1 fruit fly cellular context compared by ENCODE assay signal in genomic region chr3R:22666449-22667283, dm6.
TF ChIP-seq lines count a peak whose summit lies in the region.

No protein-coding gene starts in this region.

TF ChIP-seq in whole organism, embryonic, 481 proteins besides CTCF, POLR2A, EP300 and RAD21 (continued from another document):
- TF ChIP-seq ara (GFP tag; IDR thresholded peaks at IDR 0.05; lab: Robert Waterston, UW) (no peak), E2f2 (GFP tag; IDR thresholded peaks at IDR 0.05; lab: Robert Waterston, UW) (peak; percentile 11; the same call in 1 of the 2 replicates), slou (GFP tag; optimal IDR thresholded peaks at IDR 0.05; lab: Kevin White, UChicago) (no peak), schlank (tag; optimal IDR thresholded peaks at IDR 0.05; lab: Kevin White, UChicago) (no peak), ci (GFP tag; IDR thresholded peaks at IDR 0.05; lab: Robert Waterston, UW) (no peak; the same call in 2 of the 3 replicates), CG12942 (GFP tag; optimal IDR thresholded peaks at IDR 0.05; lab: Kevin White, UChicago) (no peak), NC2α (GFP tag; optimal IDR thresholded peaks at IDR 0.05; lab: Kevin White, UChicago) (no peak), oc (tag; optimal IDR thresholded peaks at IDR 0.05; lab: Kevin White, UChicago) (peak; percentile 12), Asciz (GFP tag; optimal IDR thresholded peaks at IDR 0.05; lab: Kevin White, UChicago) (no peak), Kr (GFP tag; optimal IDR thresholded peaks at IDR 0.05; lab: Kevin White, UChicago) (no peak), unpg (GFP tag; optimal IDR thresholded peaks at IDR 0.05; lab: Kevin White, UChicago) (no peak), Rx (GFP tag; IDR thresholded peaks at IDR 0.05; lab: Robert Waterston, UW) (no peak), rib (GFP tag; IDR thresholded peaks at IDR 0.05; lab: Robert Waterston, UW) (no peak), CG11723 (GFP tag; optimal IDR thresholded peaks at IDR 0.05; lab: Kevin White, UChicago) (no peak), Neu2 (GFP tag; optimal IDR thresholded peaks at IDR 0.05; lab: Kevin White, UChicago; ENCODE audit: borderline replicate concordance) (peak; percentile 2), CG34422 (GFP tag; IDR thresholded peaks at IDR 0.05; lab: Robert Waterston, UW) (no peak; the same call in 2 of the 3 replicates), corto (GFP tag; optimal IDR thresholded peaks at IDR 0.05; lab: Kevin White, UChicago) (no peak), mld (GFP tag; IDR thresholded peaks at IDR 0.05; lab: Robert Waterston, UW; ENCODE audit: partially characterized antibody) (no peak), CG6689 (GFP tag; IDR thresholded peaks at IDR 0.05; lab: Robert Waterston, UW) (no peak), Atf-2 (GFP tag; optimal IDR thresholded peaks at IDR 0.05; lab: Kevin White, UChicago) (no peak), CG13123 (GFP tag; optimal IDR thresholded peaks at IDR 0.05; lab: Kevin White, UChicago) (no peak), sisA (GFP tag; IDR thresholded peaks at IDR 0.05; lab: Robert Waterston, UW) (no peak), CG10431 (GFP tag; optimal IDR thresholded peaks at IDR 0.05; lab: Kevin White, UChicago) (no peak), B-H1 (GFP tag; IDR thresholded peaks at IDR 0.05; lab: Robert Waterston, UW) (no peak), CG1529 (GFP tag; optimal IDR thresholded peaks at IDR 0.05; lab: Kevin White, UChicago) (no peak), CG4404 (GFP tag; IDR thresholded peaks at IDR 0.05; lab: Robert Waterston, UW) (no peak), Oaz (GFP tag; IDR thresholded peaks at IDR 0.05; lab: Robert Waterston, UW) (no peak), zfh2 (GFP tag; optimal IDR thresholded peaks at IDR 0.05; lab: Kevin White, UChicago) (no peak), CG31365 (tag; optimal IDR thresholded peaks at IDR 0.05; lab: Kevin White, UChicago) (no peak), CG30431 (GFP tag; optimal IDR thresholded peaks at IDR 0.05; lab: Kevin White, UChicago) (no peak), HLH4C (GFP tag; IDR thresholded peaks at IDR 0.05; lab: Robert Waterston, UW; ENCODE audit: partially characterized antibody) (no peak), CG15073 (GFP tag; optimal IDR thresholded peaks at IDR 0.05; lab: Kevin White, UChicago) (no peak), cg (GFP tag; optimal IDR thresholded peaks at IDR 0.05; lab: Kevin White, UChicago) (peak; percentile 91), dpn (GFP tag; optimal IDR thresholded peaks at IDR 0.05; lab: Kevin White, UChicago) (no peak), CG10274 (GFP tag; optimal IDR thresholded peaks at IDR 0.05; lab: Kevin White, UChicago) (no peak), CG30403 (GFP tag; optimal IDR thresholded peaks at IDR 0.05; lab: Kevin White, UChicago) (no peak), Doc3 (GFP tag; IDR thresholded peaks at IDR 0.05; lab: Robert Waterston, UW; ENCODE audit: partially characterized antibody) (no peak), bcd (GFP tag; optimal IDR thresholded peaks at IDR 0.05; lab: Kevin White, UChicago) (no peak), shn (GFP tag; optimal IDR thresholded peaks at IDR 0.05; lab: Kevin White, UChicago) (no peak), da (GFP tag; optimal IDR thresholded peaks at IDR 0.05; lab: Kevin White, UChicago) (no peak), Spps (tag; optimal IDR thresholded peaks at IDR 0.05; lab: Kevin White, UChicago) (no peak), run (tag; optimal IDR thresholded peaks at IDR 0.05; lab: Kevin White, UChicago) (no peak), CG2199 (GFP tag; IDR thresholded peaks at IDR 0.05; lab: Robert Waterston, UW) (0 out of 3 replicates have a peak, but pooled peaks have one; percentile 25), Dip3 (GFP tag; optimal IDR thresholded peaks at IDR 0.05; lab: Kevin White, UChicago) (no peak), crp (GFP tag; optimal IDR thresholded peaks at IDR 0.05; lab: Kevin White, UChicago) (no peak), wek (GFP tag; optimal IDR thresholded peaks at IDR 0.05; lab: Kevin White, UChicago) (no peak), hb (GFP tag; IDR thresholded peaks at IDR 0.05; lab: Robert Waterston, UW; ENCODE audit: partially characterized antibody) (no peak), Tbp (GFP tag; optimal IDR thresholded peaks at IDR 0.05; lab: Kevin White, UChicago) (no peak), CG11504 (tag; optimal IDR thresholded peaks at IDR 0.05; lab: Kevin White, UChicago) (no peak), Adf1 (GFP tag; IDR thresholded peaks at IDR 0.05; lab: Robert Waterston, UW) (peak; percentile 97), CG33557 (GFP tag; optimal IDR thresholded peaks at IDR 0.05; lab: Kevin White, UChicago) (no peak), CG12391 (tag; optimal IDR thresholded peaks at IDR 0.05; lab: Kevin White, UChicago) (no peak), danr (GFP tag; IDR thresholded peaks at IDR 0.05; lab: Robert Waterston, UW) (no peak), CG2712 (tag; optimal IDR thresholded peaks at IDR 0.05; lab: Kevin White, UChicago) (no peak), CG12236 (GFP tag; optimal IDR thresholded peaks at IDR 0.05; lab: Kevin White, UChicago) (no peak), GATAe (GFP tag; conservative IDR thresholded peaks at IDR 0.05; lab: Robert Waterston, UW) (no peak), trem (tag; optimal IDR thresholded peaks at IDR 0.05; lab: Kevin White, UChicago) (no peak), Xrp1 (GFP tag; IDR thresholded peaks at IDR 0.05; lab: Robert Waterston, UW) (0 out of 2 replicates have a peak, but pooled peaks have one; percentile 19), CG10321 (GFP tag; IDR thresholded peaks at IDR 0.05; lab: Robert Waterston, UW) (no peak), gcm (GFP tag; optimal IDR thresholded peaks at IDR 0.05; lab: Kevin White, UChicago) (no peak), CG2120 (GFP tag; optimal IDR thresholded peaks at IDR 0.05; lab: Kevin White, UChicago) (no peak), sd (tag; optimal IDR thresholded peaks at IDR 0.05; lab: Kevin White, UChicago) (peak; percentile 77), CG16813 (GFP tag; IDR thresholded peaks at IDR 0.05; lab: Robert Waterston, UW; ENCODE audit: partially characterized antibody) (no peak), psq (GFP tag; optimal IDR thresholded peaks at IDR 0.05; lab: Kevin White, UChicago) (no peak), bsh (GFP tag; optimal IDR thresholded peaks at IDR 0.05; lab: Kevin White, UChicago) (no peak), abd-A (tag; optimal IDR thresholded peaks at IDR 0.05; lab: Kevin White, UChicago) (peak; percentile 64), Awh (GFP tag; IDR thresholded peaks at IDR 0.05; lab: Robert Waterston, UW) (0 out of 2 replicates have a peak, but pooled peaks have one; percentile 22), CG13894 (tag; optimal IDR thresholded peaks at IDR 0.05; lab: Kevin White, UChicago) (no peak), CG9932 (GFP tag; IDR thresholded peaks at IDR 0.05; lab: Robert Waterston, UW) (no peak), CG10147 (GFP tag; optimal IDR thresholded peaks at IDR 0.05; lab: Kevin White, UChicago) (no peak), CG1603 (tag; optimal IDR thresholded peaks at IDR 0.05; lab: Kevin White, UChicago) (peak; percentile 1), Pdp1 (GFP tag; optimal IDR thresholded peaks at IDR 0.05; lab: Kevin White, UChicago) (peak in 1 of 2 experiments; percentile 1), Doc2 (GFP tag; IDR thresholded peaks at IDR 0.05; lab: Robert Waterston, UW) (no peak), CG9876 (GFP tag; optimal IDR thresholded peaks at IDR 0.05; lab: Kevin White, UChicago) (no peak), prd (optimal IDR thresholded peaks at IDR 0.05; lab: Kevin White, UChicago) (no peak), prd (GFP tag; IDR thresholded peaks at IDR 0.05; lab: Robert Waterston, UW) (no peak), CG17912 (GFP tag; optimal IDR thresholded peaks at IDR 0.05; lab: Kevin White, UChicago) (no peak), CG10267 (tag; optimal IDR thresholded peaks at IDR 0.05; lab: Kevin White, UChicago) (no peak), MESR4 (GFP tag; optimal IDR thresholded peaks at IDR 0.05; lab: Kevin White, UChicago) (no peak), CG9437 (GFP tag; optimal IDR thresholded peaks at IDR 0.05; lab: Kevin White, UChicago) (no peak), CG12744 (GFP tag; optimal IDR thresholded peaks at IDR 0.05; lab: Kevin White, UChicago) (no peak), CG12104 (GFP tag; optimal IDR thresholded peaks at IDR 0.05; lab: Kevin White, UChicago) (no peak), chif (GFP tag; optimal IDR thresholded peaks at IDR 0.05; lab: Kevin White, UChicago) (no peak), CG7357 (GFP tag; IDR thresholded peaks at IDR 0.05; lab: Robert Waterston, UW) (no peak), bbx (GFP tag; IDR thresholded peaks at IDR 0.05; lab: Robert Waterston, UW; ENCODE audit: partially characterized antibody) (no peak), NC2β (GFP tag; optimal IDR thresholded peaks at IDR 0.05; lab: Kevin White, UChicago) (no peak), CG5953 (GFP tag; IDR thresholded peaks at IDR 0.05; lab: Robert Waterston, UW) (no peak), gt (GFP tag; IDR thresholded peaks at IDR 0.05; lab: Robert Waterston, UW) (no peak), ato (GFP tag; IDR thresholded peaks at IDR 0.05; lab: Robert Waterston, UW; ENCODE audit: partially characterized antibody) (no peak), gro (GFP tag; optimal IDR thresholded peaks at IDR 0.05; lab: Kevin White, UChicago) (peak; percentile 16), CG3163 (GFP tag; optimal IDR thresholded peaks at IDR 0.05; lab: Kevin White, UChicago) (peak; percentile 40), klu (GFP tag; IDR thresholded peaks at IDR 0.05; lab: Robert Waterston, UW) (no peak), CG9797 (GFP tag; optimal IDR thresholded peaks at IDR 0.05; lab: Kevin White, UChicago) (no peak), CG8290 (GFP tag; optimal IDR thresholded peaks at IDR 0.05; lab: Kevin White, UChicago) (no peak), CG8290 (tag; optimal IDR thresholded peaks at IDR 0.05; lab: Kevin White, UChicago) (no peak), vvl (GFP tag; IDR thresholded peaks at IDR 0.05; lab: Robert Waterston, UW) (peak; percentile 39; the same call in 1 of the 2 replicates), Sox102F (GFP tag; optimal IDR thresholded peaks at IDR 0.05; lab: Kevin White, UChicago) (no peak), Bgb (GFP tag; IDR thresholded peaks at IDR 0.05; lab: Robert Waterston, UW; ENCODE audit: partially characterized antibody) (0 out of 2 replicates have a peak, but pooled peaks have one; percentile 9), CG15601 (tag; optimal IDR thresholded peaks at IDR 0.05; lab: Kevin White, UChicago) (no peak), usp (GFP tag; optimal IDR thresholded peaks at IDR 0.05; lab: Kevin White, UChicago) (no peak), CG13287 (GFP tag; IDR thresholded peaks at IDR 0.05; lab: Robert Waterston, UW; ENCODE audit: partially characterized antibody) (peak; percentile 32; the same call in 1 of the 2 replicates), Ets65A (GFP tag; lab: Kevin White, UChicago) (no peak), CG3407 (GFP tag; optimal IDR thresholded peaks at IDR 0.05; lab: Kevin White, UChicago) (no peak), Six4 (GFP tag; optimal IDR thresholded peaks at IDR 0.05; lab: Kevin White, UChicago) (no peak), TFAM (GFP tag; optimal IDR thresholded peaks at IDR 0.05; lab: Kevin White, UChicago) (no peak), crc (GFP tag; optimal IDR thresholded peaks at IDR 0.05; lab: Kevin White, UChicago) (no peak), lbe (GFP tag; optimal IDR thresholded peaks at IDR 0.05; lab: Kevin White, UChicago) (no peak), ken (GFP tag; IDR thresholded peaks at IDR 0.05; lab: Robert Waterston, UW) (no peak), CG8281 (tag; optimal IDR thresholded peaks at IDR 0.05; lab: Kevin White, UChicago) (no peak), CG12219 (GFP tag; optimal IDR thresholded peaks at IDR 0.05; lab: Kevin White, UChicago) (no peak), hbn (GFP tag; IDR thresholded peaks at IDR 0.05; lab: Robert Waterston, UW; ENCODE audit: partially characterized antibody) (no peak), CG9215 (GFP tag; IDR thresholded peaks at IDR 0.05; lab: Robert Waterston, UW) (no peak), maf-S (GFP tag; optimal IDR thresholded peaks at IDR 0.05; lab: Kevin White, UChicago) (no peak), twi (tag; optimal IDR thresholded peaks at IDR 0.05; lab: Kevin White, UChicago) (no peak), caup (GFP tag; optimal IDR thresholded peaks at IDR 0.05; lab: Kevin White, UChicago; ENCODE audit: severe bottlenecking) (no peak), insv (GFP tag; optimal IDR thresholded peaks at IDR 0.05; lab: Kevin White, UChicago) (peak in 1 of 2 experiments; percentile 3), CG4360 (GFP tag; IDR thresholded peaks at IDR 0.05; lab: Robert Waterston, UW) (peak; percentile 81), CG13424 (tag; optimal IDR thresholded peaks at IDR 0.05; lab: Kevin White, UChicago) (no peak), CG15269 (tag; optimal IDR thresholded peaks at IDR 0.05; lab: Kevin White, UChicago) (peak; percentile 72), CG2129 (GFP tag; IDR thresholded peaks at IDR 0.05; lab: Robert Waterston, UW; ENCODE audit: partially characterized antibody) (no peak), Jarid2 (GFP tag; optimal IDR thresholded peaks at IDR 0.05; lab: Kevin White, UChicago) (peak; percentile 95), Gsc (GFP tag; IDR thresholded peaks at IDR 0.05; lab: Robert Waterston, UW) (no peak), chinmo (GFP tag; IDR thresholded peaks at IDR 0.05; lab: Robert Waterston, UW; ENCODE audit: partially characterized antibody) (peak; percentile 82; the same call in 1 of the 4 replicates), jumu (GFP tag; optimal IDR thresholded peaks at IDR 0.05; lab: Kevin White, UChicago) (no peak), en (GFP tag; optimal IDR thresholded peaks at IDR 0.05; lab: Kevin White, UChicago) (no peak), odd (GFP tag; optimal IDR thresholded peaks at IDR 0.05; lab: Kevin White, UChicago) (no peak), knrl (GFP tag; IDR thresholded peaks at IDR 0.05; lab: Robert Waterston, UW; ENCODE audit: partially characterized antibody) (no peak), CG15696 (tag; optimal IDR thresholded peaks at IDR 0.05; lab: Kevin White, UChicago) (no peak), scrt (GFP tag; optimal IDR thresholded peaks at IDR 0.05; lab: Kevin White, UChicago) (no peak), PHDP (tag; optimal IDR thresholded peaks at IDR 0.05; lab: Kevin White, UChicago) (no peak), sima (GFP tag; optimal IDR thresholded peaks at IDR 0.05; lab: Kevin White, UChicago) (no peak), CrebB (tag; optimal IDR thresholded peaks at IDR 0.05; lab: Kevin White, UChicago) (no peak), sqz (GFP tag; optimal IDR thresholded peaks at IDR 0.05; lab: Kevin White, UChicago) (no peak), ssp (GFP tag; IDR thresholded peaks at IDR 0.05; lab: Robert Waterston, UW) (no peak), CG2889 (GFP tag; IDR thresholded peaks at IDR 0.05; lab: Robert Waterston, UW) (no peak)
